Fruit fly (Drosophila melanogaster) whole organism, embryonic: ENCODE results near the gene MYPT-75D.

Experiments used
- Antp ChIP-seq: fragments of 200-800 bp; sonication (Bioruptor generic); optimal IDR thresholded peaks from 3 replicates; lab custom pipeline; 2016; ENCODE audit warnings: missing biosample characterization, missing genetic modification characterization
- B-H1 ChIP-seq: fragments of 200-800 bp; sonication (Bioruptor generic); IDR thresholded peaks from 3 replicates; pipeline ENCODE4 v1.3.6; 2022; ENCODE audit warnings: missing biosample characterization, missing genetic modification characterization
- CG10267 ChIP-seq: fragments of 200-800 bp; sonication (Bioruptor generic); optimal IDR thresholded peaks from 2 replicates; lab custom pipeline; 2018; ENCODE audit warnings: missing biosample characterization, mild to moderate bottlenecking, missing genetic modification characterization, moderate library complexity
- CG11247 ChIP-seq: fragments of 200-800 bp; sonication (Bioruptor generic); IDR thresholded peaks from 2 replicates; pipeline ENCODE4 v1.3.6; 2022; ENCODE audit warnings: missing biosample characterization, missing genetic modification characterization
- CG12104 ChIP-seq: fragments of 200-800 bp; sonication (Bioruptor generic); optimal IDR thresholded peaks from 3 replicates; lab custom pipeline; 2016; ENCODE audit warnings: missing biosample characterization, missing genetic modification characterization
- CG13624 ChIP-seq: fragments of 200-800 bp; sonication (Bioruptor generic); optimal IDR thresholded peaks from 2 replicates; lab custom pipeline; 2016; ENCODE audit warnings: missing biosample characterization, missing genetic modification characterization
- CG14710 ChIP-seq: fragments of 200-800 bp; sonication (Bioruptor generic); optimal IDR thresholded peaks from 3 replicates; lab custom pipeline; 2019; ENCODE audit warnings: missing biosample characterization, mild to moderate bottlenecking, missing genetic modification characterization, moderate library complexity
- CG15479 ChIP-seq: fragments of 200-800 bp; sonication (Bioruptor generic); optimal IDR thresholded peaks from 3 replicates; lab custom pipeline; 2019; ENCODE audit warnings: missing biosample characterization, mild to moderate bottlenecking, missing genetic modification characterization, moderate library complexity
- CG16813 ChIP-seq: fragments of 200-800 bp; sonication (Bioruptor generic); IDR thresholded peaks from 3 replicates; pipeline ENCODE4 v1.3.6; 2022; ENCODE audit warnings: missing biosample characterization, missing genetic modification characterization; ENCODE audit not compliant: partially characterized antibody
- CG17361 ChIP-seq: fragments of 200-800 bp; sonication (Bioruptor generic); IDR thresholded peaks from 3 replicates; pipeline ENCODE4 v1.3.6; 2022; ENCODE audit warnings: missing biosample characterization, missing genetic modification characterization
- CG17912 ChIP-seq: fragments of 200-800 bp; sonication (Bioruptor generic); optimal IDR thresholded peaks from 2 replicates; lab custom pipeline; 2018; ENCODE audit warnings: missing biosample characterization, mild to moderate bottlenecking, missing genetic modification characterization
- CG18262 ChIP-seq: fragments of 200-800 bp; optimal IDR thresholded peaks from 3 replicates; lab custom pipeline; 2019; ENCODE audit warnings: missing biosample characterization, mild to moderate bottlenecking, missing genetic modification characterization, moderate library complexity
- CG18599 ChIP-seq: fragments of 200-800 bp; sonication (Bioruptor generic); optimal IDR thresholded peaks from 3 replicates; lab custom pipeline; 2017; ENCODE audit warnings: missing biosample characterization, missing genetic modification characterization, mild to moderate bottlenecking, moderate library complexity, missing genetic modification reagents
- CG2199 ChIP-seq: fragments of 200-800 bp; sonication (Bioruptor generic); IDR thresholded peaks from 3 replicates; pipeline ENCODE4 v1.3.6; 2022; ENCODE audit warnings: missing biosample characterization, missing genetic modification characterization
- CG2875 ChIP-seq: fragments of 200-800 bp; sonication (Bioruptor generic); optimal IDR thresholded peaks from 2 replicates; lab custom pipeline; 2017; ENCODE audit warnings: missing biosample characterization, mild to moderate bottlenecking, missing genetic modification characterization, missing genetic modification reagents
- CG3281 ChIP-seq: fragments of 200-800 bp; sonication (Bioruptor generic); optimal IDR thresholded peaks from 3 replicates; lab custom pipeline; 2017; ENCODE audit warnings: missing biosample characterization, mild to moderate bottlenecking, missing genetic modification characterization
- CG3726 ChIP-seq: fragments of 200-800 bp; sonication (Bioruptor generic); IDR thresholded peaks from 3 replicates; pipeline ENCODE4, ENCODE4 v1.3.6; 2022; ENCODE audit warnings: missing biosample characterization, missing genetic modification characterization
- CG8089 ChIP-seq: fragments of 200-800 bp; sonication (Bioruptor generic); optimal IDR thresholded peaks from 3 replicates; lab custom pipeline; 2016; ENCODE audit warnings: missing biosample characterization, missing genetic modification characterization
- CG8478 ChIP-seq: fragments of >200 bp; optimal IDR thresholded peaks from 2 replicates; lab custom pipeline; 2018
- Dfd ChIP-seq, 2 experiments: fragments of >200 bp; optimal IDR thresholded peaks; 2 replicates each; lab custom pipeline; 2017; ENCODE audit warnings: missing biosample characterization in 2 of 2, missing genetic modification characterization in 2 of 2
- Ets97D ChIP-seq: fragments of 200-800 bp; sonication (Bioruptor generic); optimal IDR thresholded peaks from 3 replicates; lab custom pipeline; 2016; ENCODE audit warnings: missing biosample characterization, missing genetic modification characterization
- GATAe ChIP-seq: fragments of 200-800 bp; sonication (Bioruptor generic); conservative IDR thresholded peaks from 2 replicates; pipeline ENCODE4 v1.3.6; 2022; ENCODE audit warnings: missing biosample characterization, missing genetic modification characterization
- HLH4C ChIP-seq: fragments of 200-800 bp; sonication (Bioruptor generic); IDR thresholded peaks from 3 replicates; pipeline ENCODE4 v1.3.6; 2022; ENCODE audit warnings: missing biosample characterization, missing genetic modification characterization; ENCODE audit not compliant: partially characterized antibody
- MBD-R2 ChIP-seq: fragments of 200-800 bp; sonication (Bioruptor generic); IDR thresholded peaks from 2 replicates; pipeline ENCODE4 v1.3.6; 2022; ENCODE audit warnings: missing biosample characterization, missing genetic modification characterization
- MTF-1 ChIP-seq: fragments of 200-800 bp; sonication (Bioruptor generic); optimal IDR thresholded peaks from 2 replicates; lab custom pipeline; 2018; ENCODE audit warnings: missing biosample characterization, mild to moderate bottlenecking, missing genetic modification characterization, borderline replicate concordance
- Meics ChIP-seq: fragments of 200-800 bp; sonication (Bioruptor generic); optimal IDR thresholded peaks from 2 replicates; lab custom pipeline; 2017; ENCODE audit warnings: missing biosample characterization, mild to moderate bottlenecking, missing genetic modification characterization
- Neu2 ChIP-seq: fragments of 200-800 bp; sonication (Bioruptor generic); optimal IDR thresholded peaks from 3 replicates; lab custom pipeline; 2016; ENCODE audit warnings: missing biosample characterization, missing genetic modification characterization, borderline replicate concordance
- PHDP ChIP-seq: fragments of 200-800 bp; sonication (Bioruptor generic); optimal IDR thresholded peaks from 3 replicates; lab custom pipeline; 2018; ENCODE audit warnings: missing biosample characterization, mild to moderate bottlenecking, missing genetic modification characterization, moderate library complexity
- Scr ChIP-seq: fragments of 200-800 bp; sonication (Bioruptor generic); IDR thresholded peaks from 2 replicates; pipeline ENCODE4 v1.3.6; 2022; ENCODE audit warnings: missing biosample characterization, missing genetic modification characterization; ENCODE audit not compliant: partially characterized antibody
- Ssrp ChIP-seq: fragments of 200-800 bp; sonication (Bioruptor generic); optimal IDR thresholded peaks from 2 replicates; lab custom pipeline; 2018; ENCODE audit warnings: missing biosample characterization, mild to moderate bottlenecking, missing genetic modification characterization, moderate library complexity
- TFAM ChIP-seq: fragments of 200-800 bp; sonication (Bioruptor generic); optimal IDR thresholded peaks from 2 replicates; lab custom pipeline; 2017; ENCODE audit warnings: missing biosample characterization, missing genetic modification characterization, inconsistent platforms
- Trl ChIP-seq, 3 experiments: fragments of >200 bp in 2 of 3; fragments of 200-800 bp in 1 of 3; sonication (Bioruptor generic) in 1 of 3; optimal IDR thresholded peaks; 2 replicates in 1 of 3; 3 replicates in 2 of 3; lab custom pipeline; 2016 to 2017; ENCODE audit warnings: missing biosample characterization in 1 of 3, missing genetic modification characterization in 1 of 3
- al ChIP-seq: fragments of 200-800 bp; sonication (Bioruptor generic); IDR thresholded peaks from 2 replicates; pipeline ENCODE4 v1.3.6; 2022; ENCODE audit warnings: missing biosample characterization, missing genetic modification characterization
- aop ChIP-seq: fragments of 200-800 bp; sonication (Bioruptor generic); IDR thresholded peaks from 2 replicates; pipeline ENCODE4 v1.3.6; 2022; ENCODE audit warnings: missing biosample characterization, missing genetic modification characterization
- ato ChIP-seq: fragments of 200-800 bp; sonication (Bioruptor generic); IDR thresholded peaks from 2 replicates; pipeline ENCODE4 v1.3.6; 2022; ENCODE audit warnings: missing biosample characterization, missing genetic modification characterization; ENCODE audit not compliant: partially characterized antibody
- bcd ChIP-seq: fragments of 200-800 bp; sonication (Bioruptor generic); optimal IDR thresholded peaks from 2 replicates; lab custom pipeline; 2017; ENCODE audit warnings: missing biosample characterization, mild to moderate bottlenecking, missing genetic modification characterization
- chn ChIP-seq: fragments of 200-800 bp; sonication (Bioruptor generic); optimal IDR thresholded peaks from 2 replicates; lab custom pipeline; 2016; ENCODE audit warnings: missing biosample characterization, missing genetic modification characterization
- ci ChIP-seq: fragments of 200-800 bp; sonication (Bioruptor generic); IDR thresholded peaks from 3 replicates; pipeline ENCODE4 v1.3.6; 2022; ENCODE audit warnings: missing biosample characterization, missing genetic modification characterization
- disco-r ChIP-seq: fragments of 200-800 bp; sonication (Bioruptor generic); optimal IDR thresholded peaks from 2 replicates; lab custom pipeline; 2016; ENCODE audit warnings: missing biosample characterization, missing genetic modification characterization
- insv ChIP-seq, 2 experiments: fragments of 200-800 bp; sonication (Bioruptor generic); optimal IDR thresholded peaks; 3 replicates each; lab custom pipeline; 2016 to 2018; ENCODE audit warnings: missing biosample characterization in 2 of 2, missing genetic modification characterization in 2 of 2
- jing ChIP-seq: fragments of 200-800 bp; sonication (Bioruptor generic); optimal IDR thresholded peaks from 2 replicates; lab custom pipeline; 2018; ENCODE audit warnings: missing biosample characterization, mild to moderate bottlenecking, missing genetic modification characterization
- lbe ChIP-seq: fragments of 200-800 bp; sonication (Bioruptor generic); optimal IDR thresholded peaks from 2 replicates; lab custom pipeline; 2016; ENCODE audit warnings: missing biosample characterization, mild to moderate bottlenecking, missing genetic modification characterization
- ranshi ChIP-seq: fragments of 200-800 bp; sonication (Bioruptor generic); IDR thresholded peaks from 2 replicates; pipeline ENCODE4 v1.3.6; 2022; ENCODE audit warnings: missing biosample characterization, missing genetic modification characterization
- sens ChIP-seq: fragments of 200-800 bp; sonication (Bioruptor generic); peaks from one replicate; lab custom pipeline; 2016; ENCODE audit warnings: missing biosample characterization, missing genetic modification characterization
- sim ChIP-seq: fragments of 200-800 bp; sonication (Bioruptor generic); IDR thresholded peaks from 2 replicates; pipeline ENCODE4 v1.3.6; 2022; ENCODE audit warnings: missing biosample characterization, missing genetic modification characterization
- sna ChIP-seq: fragments of 200-800 bp; sonication (Bioruptor generic); IDR thresholded peaks from 2 replicates; pipeline ENCODE4 v1.3.6; 2022; ENCODE audit warnings: missing biosample characterization, missing genetic modification characterization; ENCODE audit not compliant: partially characterized antibody
- stwl ChIP-seq: fragments of 200-800 bp; sonication (Bioruptor generic); optimal IDR thresholded peaks from 3 replicates; lab custom pipeline; 2018; ENCODE audit warnings: missing biosample characterization, mild to moderate bottlenecking, missing genetic modification characterization, moderate library complexity
- tio ChIP-seq: fragments of 200-800 bp; sonication (Bioruptor generic); optimal IDR thresholded peaks from 2 replicates; lab custom pipeline; 2017; ENCODE audit warnings: missing biosample characterization, missing genetic modification characterization, inconsistent platforms
- trem ChIP-seq: fragments of 200-800 bp; optimal IDR thresholded peaks from 3 replicates; lab custom pipeline; 2019; ENCODE audit warnings: missing biosample characterization, mild to moderate bottlenecking, missing genetic modification characterization, moderate library complexity
- zf30C ChIP-seq: fragments of 200-800 bp; sonication (Bioruptor generic); optimal IDR thresholded peaks from 3 replicates; lab custom pipeline; 2018; ENCODE audit warnings: missing biosample characterization, mild to moderate bottlenecking, missing genetic modification characterization

Gene MYPT-75D

DNA sequence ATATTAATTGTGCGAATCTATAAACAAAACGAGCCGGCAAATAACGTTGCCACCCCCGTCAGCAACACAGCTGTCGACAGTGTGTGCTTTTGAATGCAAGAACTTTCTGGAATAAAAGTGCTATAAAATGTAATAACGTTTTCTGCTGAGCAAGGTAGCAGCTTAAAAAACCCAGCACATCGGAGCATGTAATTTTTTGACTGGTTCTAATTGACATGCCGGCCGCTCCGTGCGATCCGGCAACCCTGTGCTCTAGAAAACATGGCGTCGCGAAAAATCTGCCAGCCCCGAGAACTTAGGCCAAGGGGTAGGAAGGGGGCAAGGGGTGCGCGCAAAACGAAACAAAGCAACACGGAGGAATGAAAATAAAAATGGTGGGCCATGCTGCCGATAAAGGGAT lies 46.4 kb downstream of the MYPT-75D start (continued):
- TF ChIP-seq CG8478 (lab: Kevin White, UChicago), result no peak
- peak; percentile 24; the same call in 1 of the 2 replicates for TF ChIP-seq Scr (GFP tag; lab: Robert Waterston, UW)
- TF ChIP-seq CG2875 (GFP tag; lab: Kevin White, UChicago), result no peak
- TF ChIP-seq ranshi (GFP tag; lab: Robert Waterston, UW), result 0 out of 2 replicates have a peak, but pooled peaks have one; percentile 6
- TF ChIP-seq chn, result peak; percentile 10
- TF ChIP-seq CG17912, result no peak
- TF ChIP-seq sna (GFP tag; lab: Robert Waterston, UW), result no peak
- TF ChIP-seq tio (GFP tag; lab: Kevin White, UChicago), result no peak
- TF ChIP-seq CG15479 (GFP tag; lab: Kevin White, UChicago), result no peak
- no peak for TF ChIP-seq jing (GFP tag; lab: Kevin White, UChicago)
- TF ChIP-seq CG17361 (GFP tag; lab: Robert Waterston, UW), result no peak
- no peak for TF ChIP-seq disco-r (GFP tag; lab: Kevin White, UChicago)
- no peak for TF ChIP-seq CG8089 (GFP tag; lab: Kevin White, UChicago)
- no peak for TF ChIP-seq aop
- TF ChIP-seq Trl (optimal IDR thresholded peaks at IDR 0.05; lab: Kevin White, UChicago), result no peak
- peak; percentile 43 for TF ChIP-seq Trl (GFP tag; optimal IDR thresholded peaks at IDR 0.05; lab: Kevin White, UChicago)
- TF ChIP-seq bcd (GFP tag; lab: Kevin White, UChicago), result no peak
- TF ChIP-seq stwl (tag; lab: Kevin White, UChicago), result peak; percentile 40
- 0 out of 2 replicates have a peak, but pooled peaks have one; percentile 16 for TF ChIP-seq CG11247
- peak; percentile 9 for TF ChIP-seq CG14710 (tag; lab: Kevin White, UChicago)
- 0 out of 3 replicates have a peak, but pooled peaks have one; percentile 7 for TF ChIP-seq CG3726 (GFP tag; lab: Robert Waterston, UW)
- TF ChIP-seq PHDP (tag; lab: Kevin White, UChicago), result peak; percentile 9
- TF ChIP-seq ato (GFP tag; lab: Robert Waterston, UW), result no peak
- peak; percentile 25 for TF ChIP-seq lbe (GFP tag; lab: Kevin White, UChicago)
- peak; percentile 47 for TF ChIP-seq CG3281 (GFP tag; lab: Kevin White, UChicago)
- TF ChIP-seq B-H1 (GFP tag; lab: Robert Waterston, UW), result no peak
- TF ChIP-seq sens (GFP tag; lab: Kevin White, UChicago), result peak; percentile 86
- no peak for TF ChIP-seq insv (GFP tag; optimal IDR thresholded peaks at IDR 0.05; lab: Kevin White, UChicago)
- TF ChIP-seq Antp, result peak; percentile 41
- peak; percentile 41 for TF ChIP-seq CG13624 (GFP tag; lab: Kevin White, UChicago)
- no peak for TF ChIP-seq Ssrp (tag; lab: Kevin White, UChicago)
- TF ChIP-seq al (GFP tag; lab: Robert Waterston, UW), result 0 out of 2 replicates have a peak, but pooled peaks have one; percentile 19
- TF ChIP-seq zf30C (GFP tag; lab: Kevin White, UChicago), result no peak
- no peak for TF ChIP-seq Neu2 (GFP tag; lab: Kevin White, UChicago)
- no peak for TF ChIP-seq sim (GFP tag; lab: Robert Waterston, UW)
- TF ChIP-seq CG18262 (tag; lab: Kevin White, UChicago), result no peak
- no peak for TF ChIP-seq GATAe (GFP tag; lab: Robert Waterston, UW)
- no peak for TF ChIP-seq TFAM (GFP tag; lab: Kevin White, UChicago)
- no peak for TF ChIP-seq Dfd (GFP tag; optimal IDR thresholded peaks at IDR 0.05; lab: Kevin White, UChicago)
- TF ChIP-seq ci (GFP tag; lab: Robert Waterston, UW), result 0 out of 3 replicates have a peak, but pooled peaks have one; percentile 10
- peak; percentile 18 for TF ChIP-seq CG10267 (tag; lab: Kevin White, UChicago)
- peak; percentile 46 for TF ChIP-seq Ets97D
- TF ChIP-seq CG16813, result peak; percentile 19; the same call in 1 of the 3 replicates
- peak; percentile 54; the same call in 1 of the 2 replicates for TF ChIP-seq MBD-R2
- TF ChIP-seq CG18599 (GFP tag; lab: Kevin White, UChicago), result peak; percentile 37
- TF ChIP-seq HLH4C (GFP tag; lab: Robert Waterston, UW), result 0 out of 3 replicates have a peak, but pooled peaks have one; percentile 9
- no peak for TF ChIP-seq CG12104 (GFP tag; lab: Kevin White, UChicago)
- no peak for TF ChIP-seq MTF-1 (GFP tag; lab: Kevin White, UChicago)
- peak; percentile 18 for TF ChIP-seq Meics (GFP tag; lab: Kevin White, UChicago)
- no peak for TF ChIP-seq CG2199 (GFP tag; lab: Robert Waterston, UW)
- peak; percentile 55 for TF ChIP-seq trem (tag; lab: Kevin White, UChicago)
